Fruit fly (Drosophila melanogaster) whole organism, embryonic: ENCODE results near the gene Lcp65Aa.
A peak's percentile ranks its signal among the peaks of the same experiment; 100 is the strongest.

Source experiments
- Adf1 ChIP-seq: fragments of 200-800 bp; sonication (Bioruptor generic); IDR thresholded peaks from 2 replicates; pipeline ENCODE4 v1.3.6; 2022; ENCODE audit warnings: missing biosample characterization, missing genetic modification characterization
- Atf3 ChIP-seq: fragments of 200-800 bp; sonication (Bioruptor generic); optimal IDR thresholded peaks from 3 replicates; lab custom pipeline; 2016; ENCODE audit warnings: missing biosample characterization, missing genetic modification characterization
- Bgb ChIP-seq: fragments of 200-800 bp; sonication (Bioruptor generic); IDR thresholded peaks from 2 replicates; pipeline ENCODE4 v1.3.6; 2022; ENCODE audit warnings: missing biosample characterization, missing genetic modification characterization; ENCODE audit not compliant: partially characterized antibody
- CG10654 ChIP-seq: fragments of 200-800 bp; sonication (Bioruptor generic); optimal IDR thresholded peaks from 2 replicates; lab custom pipeline; 2016; ENCODE audit warnings: missing biosample characterization, missing genetic modification characterization
- CG12104 ChIP-seq: fragments of 200-800 bp; sonication (Bioruptor generic); optimal IDR thresholded peaks from 3 replicates; lab custom pipeline; 2016; ENCODE audit warnings: missing biosample characterization, missing genetic modification characterization
- CG13894 ChIP-seq: fragments of 200-800 bp; sonication (Bioruptor generic); optimal IDR thresholded peaks from 3 replicates; lab custom pipeline; 2018; ENCODE audit warnings: missing biosample characterization, mild to moderate bottlenecking, missing genetic modification characterization, moderate library complexity
- CG2116 ChIP-seq: fragments of 200-800 bp; sonication (Bioruptor generic); optimal IDR thresholded peaks from 3 replicates; lab custom pipeline; 2018; ENCODE audit warnings: missing biosample characterization, mild to moderate bottlenecking, missing genetic modification characterization
- CG2120 ChIP-seq: fragments of 200-800 bp; sonication (Bioruptor generic); optimal IDR thresholded peaks from 3 replicates; lab custom pipeline; 2016; ENCODE audit warnings: missing biosample characterization, missing genetic modification characterization
- CG2875 ChIP-seq: fragments of 200-800 bp; sonication (Bioruptor generic); optimal IDR thresholded peaks from 2 replicates; lab custom pipeline; 2017; ENCODE audit warnings: missing biosample characterization, mild to moderate bottlenecking, missing genetic modification characterization, missing genetic modification reagents
- CG30020 ChIP-seq: fragments of 200-800 bp; optimal IDR thresholded peaks from 2 replicates; lab custom pipeline; 2019; ENCODE audit warnings: missing biosample characterization, mild to moderate bottlenecking, missing genetic modification characterization, moderate library complexity
- CG31224 ChIP-seq: fragments of 200-800 bp; sonication (Bioruptor generic); IDR thresholded peaks from 2 replicates; pipeline ENCODE4 v1.3.6; 2022; ENCODE audit warnings: missing biosample characterization, missing genetic modification characterization
- CG34224 ChIP-seq: fragments of 200-800 bp; sonication (Bioruptor generic); IDR thresholded peaks from 3 replicates; pipeline ENCODE4 v1.3.6; 2022; ENCODE audit warnings: missing biosample characterization, missing genetic modification characterization; ENCODE audit not compliant: partially characterized antibody
- CG34422 ChIP-seq: fragments of 200-800 bp; sonication (Bioruptor generic); IDR thresholded peaks from 3 replicates; pipeline ENCODE4 v1.3.6; 2022; ENCODE audit warnings: missing biosample characterization, missing genetic modification characterization
- CG4730 ChIP-seq: fragments of 200-800 bp; sonication (Bioruptor generic); IDR thresholded peaks from 2 replicates; pipeline ENCODE4 v1.3.6; 2022; ENCODE audit warnings: missing biosample characterization, missing genetic modification characterization
- CG4854 ChIP-seq: fragments of 200-800 bp; sonication (Bioruptor generic); optimal IDR thresholded peaks from 2 replicates; lab custom pipeline; 2016; ENCODE audit warnings: missing biosample characterization, missing genetic modification characterization, inconsistent platforms
- CG8478 ChIP-seq: fragments of >200 bp; optimal IDR thresholded peaks from 2 replicates; lab custom pipeline; 2018
- CG9797 ChIP-seq: fragments of 200-800 bp; sonication (Bioruptor generic); optimal IDR thresholded peaks from 3 replicates; lab custom pipeline; 2018; ENCODE audit warnings: missing biosample characterization, mild to moderate bottlenecking, missing genetic modification characterization
- CHES-1-like ChIP-seq: fragments of 200-800 bp; sonication (Bioruptor generic); optimal IDR thresholded peaks from 2 replicates; lab custom pipeline; 2016; ENCODE audit warnings: missing biosample characterization, missing genetic modification characterization
- Doc3 ChIP-seq: fragments of 200-800 bp; sonication (Bioruptor generic); IDR thresholded peaks from 3 replicates; pipeline ENCODE4 v1.3.6; 2022; ENCODE audit warnings: missing biosample characterization, missing genetic modification characterization; ENCODE audit not compliant: partially characterized antibody
- E2f2 ChIP-seq: fragments of 200-800 bp; sonication (Bioruptor generic); IDR thresholded peaks from 2 replicates; pipeline ENCODE4 v1.3.6; 2022; ENCODE audit warnings: missing biosample characterization, missing genetic modification characterization
- Ets65A ChIP-seq: fragments of 200-800 bp; sonication (Bioruptor generic); peaks from one replicate; lab custom pipeline; 2016; ENCODE audit warnings: missing biosample characterization, missing genetic modification characterization
- Hmx ChIP-seq: fragments of 200-800 bp; sonication (Bioruptor generic); optimal IDR thresholded peaks from 2 replicates; lab custom pipeline; 2016; ENCODE audit warnings: missing biosample characterization, missing genetic modification characterization
- Hsf ChIP-seq: fragments of 200-800 bp; sonication (Bioruptor generic); optimal IDR thresholded peaks from 3 replicates; lab custom pipeline; 2016; ENCODE audit warnings: missing biosample characterization, missing genetic modification characterization
- Kr ChIP-seq: fragments of 200-800 bp; sonication (Bioruptor generic); optimal IDR thresholded peaks from 2 replicates; lab custom pipeline; 2017; ENCODE audit warnings: missing biosample characterization, mild to moderate bottlenecking, missing genetic modification characterization
- Lhr ChIP-seq: fragments of 200-800 bp; sonication (Bioruptor generic); optimal IDR thresholded peaks from 3 replicates; lab custom pipeline; 2017; ENCODE audit warnings: mild to moderate bottlenecking, missing biosample characterization, missing genetic modification reagents, missing genetic modification characterization
- NK7.1 ChIP-seq: fragments of 200-800 bp; sonication (Bioruptor generic); optimal IDR thresholded peaks from 3 replicates; lab custom pipeline; 2016; ENCODE audit warnings: missing biosample characterization, missing genetic modification characterization
- Nf-YC ChIP-seq: fragments of 200-800 bp; optimal IDR thresholded peaks from 3 replicates; lab custom pipeline; 2019; ENCODE audit warnings: missing biosample characterization, mild to moderate bottlenecking, missing genetic modification characterization, moderate library complexity
- Opbp ChIP-seq: fragments of 200-800 bp; sonication (Bioruptor generic); IDR thresholded peaks from 3 replicates; pipeline ENCODE4 v1.3.6; 2022; ENCODE audit warnings: missing biosample characterization, missing genetic modification characterization; ENCODE audit not compliant: partially characterized antibody
- Scr ChIP-seq: fragments of 200-800 bp; sonication (Bioruptor generic); IDR thresholded peaks from 2 replicates; pipeline ENCODE4 v1.3.6; 2022; ENCODE audit warnings: missing biosample characterization, missing genetic modification characterization; ENCODE audit not compliant: partially characterized antibody
- Sry-δ ChIP-seq: fragments of 200-800 bp; sonication (Bioruptor generic); optimal IDR thresholded peaks from 2 replicates; lab custom pipeline; 2016; ENCODE audit warnings: missing biosample characterization, missing genetic modification characterization
- Stat92E ChIP-seq, 3 experiments: fragments of >200 bp in 2 of 3; fragments of 200-800 bp in 1 of 3; sonication (Bioruptor generic) in 1 of 3; optimal IDR thresholded peaks; 2 replicates each; lab custom pipeline; 2017 to 2019; ENCODE audit warnings: missing biosample characterization in 3 of 3, missing genetic modification characterization in 3 of 3, mild to moderate bottlenecking in 1 of 3, moderate library complexity in 1 of 3
- Taf1 ChIP-seq: fragments of 200-800 bp; sonication (Bioruptor generic); IDR thresholded peaks from 2 replicates; pipeline ENCODE4 v1.3.6; 2022; ENCODE audit warnings: missing biosample characterization, missing genetic modification characterization
- az2 ChIP-seq: fragments of 200-800 bp; sonication (Bioruptor generic); optimal IDR thresholded peaks from 3 replicates; lab custom pipeline; 2016; ENCODE audit warnings: missing biosample characterization, missing genetic modification characterization
- dmrt11E ChIP-seq: fragments of 200-800 bp; sonication (Bioruptor generic); optimal IDR thresholded peaks from 3 replicates; lab custom pipeline; 2018; ENCODE audit warnings: missing biosample characterization, mild to moderate bottlenecking, missing genetic modification characterization, moderate library complexity
- eve ChIP-seq, 2 experiments: fragments of >200 bp; optimal IDR thresholded peaks; 2 replicates each; lab custom pipeline; 2017; ENCODE audit warnings: missing biosample characterization in 2 of 2, missing genetic modification characterization in 2 of 2
- fu2 ChIP-seq: fragments of 200-800 bp; sonication (Bioruptor generic); optimal IDR thresholded peaks from 2 replicates; lab custom pipeline; 2016; ENCODE audit warnings: missing biosample characterization, missing genetic modification characterization
- gcm2 ChIP-seq: fragments of 200-800 bp; sonication (Bioruptor generic); optimal IDR thresholded peaks from 2 replicates; lab custom pipeline; 2016; ENCODE audit warnings: missing biosample characterization, missing genetic modification characterization
- gsb-n ChIP-seq: fragments of 200-800 bp; sonication (Bioruptor generic); optimal IDR thresholded peaks from 3 replicates; lab custom pipeline; 2018; ENCODE audit warnings: missing biosample characterization, mild to moderate bottlenecking, missing genetic modification characterization
- hbn ChIP-seq: fragments of 200-800 bp; sonication (Bioruptor generic); IDR thresholded peaks from 2 replicates; pipeline ENCODE4 v1.3.6; 2022; ENCODE audit warnings: missing biosample characterization, missing genetic modification characterization; ENCODE audit not compliant: partially characterized antibody
- insv ChIP-seq, 2 experiments: fragments of 200-800 bp; sonication (Bioruptor generic); optimal IDR thresholded peaks; 3 replicates each; lab custom pipeline; 2016 to 2018; ENCODE audit warnings: missing biosample characterization in 2 of 2, missing genetic modification characterization in 2 of 2
- mld ChIP-seq: fragments of 200-800 bp; sonication (Bioruptor generic); IDR thresholded peaks from 3 replicates; pipeline ENCODE4 v1.3.6; 2022; ENCODE audit warnings: missing biosample characterization, missing genetic modification characterization; ENCODE audit not compliant: partially characterized antibody
- pros ChIP-seq: fragments of 200-800 bp; sonication (Bioruptor generic); optimal IDR thresholded peaks from 3 replicates; lab custom pipeline; 2019; ENCODE audit warnings: missing biosample characterization, mild to moderate bottlenecking, missing genetic modification characterization, moderate library complexity
- sna ChIP-seq: fragments of 200-800 bp; sonication (Bioruptor generic); IDR thresholded peaks from 2 replicates; pipeline ENCODE4 v1.3.6; 2022; ENCODE audit warnings: missing biosample characterization, missing genetic modification characterization; ENCODE audit not compliant: partially characterized antibody
- ssp ChIP-seq: fragments of 200-800 bp; sonication (Bioruptor generic); IDR thresholded peaks from 2 replicates; pipeline ENCODE4 v1.3.6; 2022; ENCODE audit warnings: missing biosample characterization, missing genetic modification characterization
- stc ChIP-seq: fragments of 200-800 bp; sonication (Bioruptor generic); IDR thresholded peaks from 2 replicates; pipeline ENCODE4 v1.3.6; 2022; ENCODE audit warnings: missing biosample characterization, missing genetic modification characterization
- stwl ChIP-seq: fragments of 200-800 bp; sonication (Bioruptor generic); optimal IDR thresholded peaks from 3 replicates; lab custom pipeline; 2018; ENCODE audit warnings: missing biosample characterization, mild to moderate bottlenecking, missing genetic modification characterization, moderate library complexity
- tap ChIP-seq: fragments of 200-800 bp; optimal IDR thresholded peaks from 3 replicates; lab custom pipeline; 2019; ENCODE audit warnings: missing biosample characterization, mild to moderate bottlenecking, missing genetic modification characterization, moderate library complexity
- vvl ChIP-seq: fragments of 200-800 bp; sonication (Bioruptor generic); IDR thresholded peaks from 2 replicates; pipeline ENCODE4 v1.3.6; 2022; ENCODE audit warnings: missing biosample characterization, missing genetic modification characterization
- yki ChIP-seq: fragments of >200 bp; optimal IDR thresholded peaks from 3 replicates; lab custom pipeline; 2018
- zen2 ChIP-seq: fragments of 200-800 bp; sonication (Bioruptor generic); IDR thresholded peaks from 3 replicates; pipeline ENCODE4 v1.3.6; 2022; ENCODE audit warnings: missing biosample characterization, missing genetic modification characterization; ENCODE audit not compliant: partially characterized antibody
- zf30C ChIP-seq: fragments of 200-800 bp; sonication (Bioruptor generic); optimal IDR thresholded peaks from 3 replicates; lab custom pipeline; 2018; ENCODE audit warnings: missing biosample characterization, mild to moderate bottlenecking, missing genetic modification characterization

Lcp65Aa gene

DNA sequence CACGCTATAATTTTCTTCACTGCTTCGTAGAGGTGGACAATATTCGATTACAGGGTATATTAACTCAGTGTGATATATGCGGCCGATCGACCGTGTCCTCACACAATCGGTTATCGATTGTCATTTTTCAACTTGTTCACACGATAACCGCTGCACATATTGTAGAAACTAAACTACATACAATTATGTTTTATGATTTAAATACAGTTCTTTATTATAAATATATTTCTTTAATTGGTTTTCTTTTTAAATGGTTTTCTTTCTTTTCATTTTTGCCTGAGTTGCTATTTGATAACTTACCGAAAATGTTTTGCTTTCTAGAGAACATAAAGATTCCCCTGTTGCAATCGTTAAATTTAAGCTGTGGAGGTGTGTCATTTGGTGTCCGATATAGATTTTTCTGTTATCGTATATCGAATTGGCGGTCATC is 22.7 kb downstream of the Lcp65Aa start, which contains the start of the genes fmt and CG7376 (continued):
- peak; percentile 78; the same call in 2 of the 3 replicates for TF ChIP-seq Opbp (GFP tag; lab: Robert Waterston, UW)
- TF ChIP-seq CG10654 (GFP tag; lab: Kevin White, UChicago): peak; percentile 27
- TF ChIP-seq dmrt11E (tag; lab: Kevin White, UChicago): peak; percentile 33
- TF ChIP-seq sna (GFP tag; lab: Robert Waterston, UW): peak; percentile 75
- no peak for TF ChIP-seq gsb-n (tag; lab: Kevin White, UChicago)
- no peak for TF ChIP-seq Adf1 (GFP tag; lab: Robert Waterston, UW)
- TF ChIP-seq stwl: peak; percentile 86
- peak; percentile 42 for TF ChIP-seq Ets65A (GFP tag; lab: Kevin White, UChicago)
- TF ChIP-seq CG9797 (GFP tag; lab: Kevin White, UChicago): peak; percentile 16
- no peak for TF ChIP-seq yki (lab: Kevin White, UChicago)
- TF ChIP-seq Sry-δ (GFP tag; lab: Kevin White, UChicago): peak; percentile 76
- no peak for TF ChIP-seq fu2 (GFP tag; lab: Kevin White, UChicago)
- TF ChIP-seq CG34422: no peak
- TF ChIP-seq az2: peak; percentile 7
- TF ChIP-seq NK7.1 (GFP tag; lab: Kevin White, UChicago): no peak
- TF ChIP-seq CG4854 (GFP tag; lab: Kevin White, UChicago): no peak
- TF ChIP-seq CG30020 (tag; lab: Kevin White, UChicago): peak; percentile 94
- no peak for TF ChIP-seq Atf3 (GFP tag; lab: Kevin White, UChicago)
- TF ChIP-seq CG4730: no peak
- TF ChIP-seq zen2 (GFP tag; lab: Robert Waterston, UW): peak; percentile 54; the same call in 1 of the 3 replicates
- TF ChIP-seq Scr (GFP tag; lab: Robert Waterston, UW): peak; percentile 80
- TF ChIP-seq insv (GFP tag; optimal IDR thresholded peaks at IDR 0.05; lab: Kevin White, UChicago): no peak
- no peak for TF ChIP-seq CG31224
- no peak for TF ChIP-seq tap (tag; lab: Kevin White, UChicago)
- TF ChIP-seq Bgb (GFP tag; lab: Robert Waterston, UW): peak; percentile 71
- peak; percentile 93 for TF ChIP-seq ssp (GFP tag; lab: Robert Waterston, UW)
- no peak for TF ChIP-seq Hmx (GFP tag; lab: Kevin White, UChicago)
- no peak for TF ChIP-seq stc (GFP tag; lab: Robert Waterston, UW)
- peak; percentile 20 for TF ChIP-seq Hsf (GFP tag; lab: Kevin White, UChicago)
- no peak for TF ChIP-seq zf30C
- peak; percentile 34 for TF ChIP-seq CG12104 (GFP tag; lab: Kevin White, UChicago)
- peak; percentile 61; the same call in 2 of the 3 replicates for TF ChIP-seq mld (GFP tag; lab: Robert Waterston, UW)
- TF ChIP-seq Lhr (GFP tag; lab: Kevin White, UChicago): peak; percentile 29
- peak; percentile 69; the same call in 2 of the 3 replicates for TF ChIP-seq CG34224 (GFP tag; lab: Robert Waterston, UW)
- peak; percentile 40; the same call in 1 of the 2 replicates for TF ChIP-seq hbn (GFP tag; lab: Robert Waterston, UW)
- no peak for TF ChIP-seq CG8478 (lab: Kevin White, UChicago)
- no peak for TF ChIP-seq vvl (GFP tag; lab: Robert Waterston, UW)
- no peak for TF ChIP-seq CG2875 (GFP tag; lab: Kevin White, UChicago)
- no peak for TF ChIP-seq pros (GFP tag; lab: Kevin White, UChicago)
- TF ChIP-seq gcm2: no peak
- TF ChIP-seq Stat92E (GFP tag; optimal IDR thresholded peaks at IDR 0.05; lab: Kevin White, UChicago): peak in 1 of 3 experiments; percentile 64
- no peak for TF ChIP-seq Nf-YC (tag; lab: Kevin White, UChicago)
- peak; percentile 93 for TF ChIP-seq CG2116 (GFP tag; lab: Kevin White, UChicago)
- TF ChIP-seq Kr (GFP tag; lab: Kevin White, UChicago): no peak
- 0 out of 3 replicates have a peak, but pooled peaks have one; percentile 47 for TF ChIP-seq Doc3 (GFP tag; lab: Robert Waterston, UW)
- no peak for TF ChIP-seq CHES-1-like (GFP tag; lab: Kevin White, UChicago)
- no peak for TF ChIP-seq Taf1 (GFP tag; lab: Robert Waterston, UW)
- TF ChIP-seq CG2120 (GFP tag; lab: Kevin White, UChicago): peak; percentile 43
- no peak for TF ChIP-seq CG13894 (tag; lab: Kevin White, UChicago)
- TF ChIP-seq eve (GFP tag; optimal IDR thresholded peaks at IDR 0.05; lab: Kevin White, UChicago): no peak
- TF ChIP-seq E2f2 (GFP tag; lab: Robert Waterston, UW): peak; percentile 65
